Worm (Caenorhabditis elegans) whole organism, midembryonic: ENCODE measurements around the gene ccpp-6.

Experiments
- T22C8.4 ChIP-seq: fragments of 200-800 bp; sonication (Bioruptor generic); IDR thresholded peaks from 2 replicates; pipeline ENCODE4 v1.3.6; 2022; ENCODE audit warnings: missing genetic modification characterization, missing compliant biosample characterization
- flt-1 ChIP-seq: fragments of 200-800 bp; sonication (Bioruptor generic); IDR thresholded peaks from 2 replicates; pipeline ENCODE4 v1.3.6; 2022; ENCODE audit warnings: missing genetic modification characterization, missing compliant biosample characterization
- klf-2 ChIP-seq: fragments of 200-800 bp; sonication (Bioruptor generic); conservative IDR thresholded peaks from 2 replicates; pipeline ENCODE4 v1.3.6; 2022; ENCODE audit warnings: missing genetic modification reagents, missing genetic modification characterization, missing compliant biosample characterization
- med-1 ChIP-seq: sonication (generic microtip); optimal IDR thresholded peaks from 2 replicates; lab custom pipeline; 2017; ENCODE audit warnings: missing genetic modification characterization, mild to moderate bottlenecking, missing compliant biosample characterization, antibody characterized with exemption, missing genetic modification reagents; ENCODE audit not compliant: insufficient read depth
- ref-1 ChIP-seq: fragments of 200-800 bp; sonication (Bioruptor generic); conservative IDR thresholded peaks from 2 replicates; pipeline ENCODE4 v1.3.6; 2022; ENCODE audit warnings: missing genetic modification reagents, missing genetic modification characterization, missing compliant biosample characterization
- tab-1 ChIP-seq: fragments of 200-800 bp; sonication (Bioruptor generic); IDR thresholded peaks from 2 replicates; pipeline ENCODE4 v1.3.6; 2022; ENCODE audit warnings: missing genetic modification characterization, missing compliant biosample characterization
- ztf-29 ChIP-seq: fragments of 200-800 bp; sonication (Bioruptor generic); IDR thresholded peaks from 2 replicates; pipeline ENCODE4 v1.3.6; 2022; ENCODE audit warnings: missing genetic modification reagents, missing genetic modification characterization, missing compliant biosample characterization

DNA sequence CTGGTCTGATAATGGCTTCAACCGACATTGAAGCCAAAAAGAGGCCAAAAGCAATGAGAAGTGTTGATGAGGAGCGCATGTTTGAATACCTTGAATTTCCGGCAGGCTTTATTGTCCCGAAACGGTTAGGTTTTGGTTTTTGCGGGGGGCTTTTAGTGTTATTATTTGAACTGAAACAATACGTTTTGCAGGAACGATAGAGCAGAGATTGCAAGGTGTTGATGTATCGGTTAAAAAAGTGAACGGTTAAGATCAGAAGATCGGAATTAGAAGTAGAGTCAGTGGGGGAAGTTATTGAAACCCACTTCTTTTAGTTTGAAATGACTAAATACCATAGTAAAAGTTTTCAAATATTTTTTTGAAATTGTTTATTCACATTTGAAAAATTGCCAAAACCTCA lies 20.4 kb upstream of the ccpp-6 start, which contains the start of gene clec-141:
- TF ChIP-seq klf-2, result no peak
- no peak for TF ChIP-seq T22C8.4
- TF ChIP-seq med-1, result no peak
- TF ChIP-seq ref-1 (GFP tag; lab: Robert Waterston, UW), result no peak
- no peak for TF ChIP-seq tab-1 (GFP tag; lab: Robert Waterston, UW)
- TF ChIP-seq flt-1 (GFP tag; lab: Robert Waterston, UW), result no peak
- no peak for TF ChIP-seq ztf-29 (GFP tag; lab: Robert Waterston, UW)
